Fruit fly (Drosophila melanogaster) whole organism, prepupa: ENCODE results near the gene CG5808.

Experiments used
- Blimp-1 ChIP-seq: fragments of 200-800 bp; sonication (Bioruptor generic); optimal IDR thresholded peaks from 3 replicates; lab custom pipeline; 2017; ENCODE audit warnings: missing biosample characterization, missing genetic modification characterization, mild to moderate bottlenecking, moderate library complexity, missing genetic modification reagents
- CG10631 ChIP-seq: fragments of 200-800 bp; sonication (Bioruptor generic); optimal IDR thresholded peaks from 2 replicates; lab custom pipeline; 2016; ENCODE audit warnings: missing biosample characterization, missing genetic modification characterization
- CG11762 ChIP-seq: fragments of 200-800 bp; sonication (Bioruptor generic); optimal IDR thresholded peaks from 3 replicates; lab custom pipeline; 2016; ENCODE audit warnings: missing biosample characterization, missing genetic modification characterization; ENCODE audit not compliant: insufficient read depth
- CG11902 ChIP-seq: fragments of 200-800 bp; sonication (Bioruptor generic); optimal IDR thresholded peaks from 3 replicates; lab custom pipeline; 2016; ENCODE audit warnings: missing biosample characterization, missing genetic modification characterization
- CG15336 ChIP-seq: fragments of 200-800 bp; sonication (Bioruptor generic); IDR thresholded peaks from 2 replicates; pipeline ENCODE4 v1.3.6; 2022; ENCODE audit warnings: missing biosample characterization, missing genetic modification characterization
- CG1621 ChIP-seq: fragments of 200-800 bp; sonication (Bioruptor generic); optimal IDR thresholded peaks from 3 replicates; lab custom pipeline; 2018; ENCODE audit warnings: missing biosample characterization, mild to moderate bottlenecking, missing genetic modification characterization
- CG3032 ChIP-seq: fragments of 200-800 bp; optimal IDR thresholded peaks from 2 replicates; lab custom pipeline; 2019; ENCODE audit warnings: missing biosample characterization, mild to moderate bottlenecking, missing genetic modification characterization, moderate library complexity
- CG32006 ChIP-seq: fragments of 200-800 bp; sonication (Bioruptor generic); optimal IDR thresholded peaks from 3 replicates; lab custom pipeline; 2017; ENCODE audit warnings: missing biosample characterization, mild to moderate bottlenecking, missing genetic modification characterization
- CG34406 ChIP-seq: fragments of 200-800 bp; sonication (Bioruptor generic); optimal IDR thresholded peaks from 3 replicates; lab custom pipeline; 2016; ENCODE audit warnings: missing biosample characterization, missing genetic modification characterization
- CG3919 ChIP-seq: fragments of 200-800 bp; sonication (Bioruptor generic); optimal IDR thresholded peaks from 3 replicates; lab custom pipeline; 2016; ENCODE audit warnings: missing biosample characterization, missing genetic modification characterization
- CG4318 ChIP-seq: fragments of 200-800 bp; sonication (Bioruptor generic); optimal IDR thresholded peaks from 3 replicates; lab custom pipeline; 2017; ENCODE audit warnings: missing biosample characterization, mild to moderate bottlenecking, missing genetic modification characterization
- CG6163 ChIP-seq: fragments of 200-800 bp; sonication (Bioruptor generic); IDR thresholded peaks from 3 replicates; pipeline ENCODE4 v1.3.6; 2022; ENCODE audit warnings: missing biosample characterization, missing genetic modification characterization
- CG6276 ChIP-seq: fragments of 200-800 bp; sonication (Bioruptor generic); optimal IDR thresholded peaks from 2 replicates; lab custom pipeline; 2017; ENCODE audit warnings: missing biosample characterization, mild to moderate bottlenecking, missing genetic modification characterization
- CG6792 ChIP-seq: fragments of 200-800 bp; sonication (Bioruptor generic); optimal IDR thresholded peaks from 3 replicates; lab custom pipeline; 2016; ENCODE audit warnings: missing biosample characterization, missing genetic modification characterization
- CG6808 ChIP-seq: fragments of 200-800 bp; sonication (Bioruptor generic); optimal IDR thresholded peaks from 3 replicates; lab custom pipeline; 2017; ENCODE audit warnings: missing biosample characterization, missing genetic modification characterization, mild to moderate bottlenecking, moderate library complexity, missing genetic modification reagents
- CG8119 ChIP-seq: fragments of 200-800 bp; sonication (Bioruptor generic); IDR thresholded peaks from 3 replicates; pipeline ENCODE4 v1.3.6; 2022; ENCODE audit warnings: missing biosample characterization, missing genetic modification characterization
- CG8319 ChIP-seq: fragments of 200-800 bp; sonication (Bioruptor generic); optimal IDR thresholded peaks from 3 replicates; lab custom pipeline; 2016; ENCODE audit warnings: missing biosample characterization, missing genetic modification characterization
- CG8632 ChIP-seq: fragments of 200-800 bp; sonication (Bioruptor generic); optimal IDR thresholded peaks from 3 replicates; lab custom pipeline; 2016; ENCODE audit warnings: missing biosample characterization, missing genetic modification characterization
- Eip75B ChIP-seq: fragments of 200-800 bp; sonication (Bioruptor generic); optimal IDR thresholded peaks from 3 replicates; lab custom pipeline; 2016; ENCODE audit warnings: missing biosample characterization, missing genetic modification characterization
- Eip78C ChIP-seq: fragments of 200-800 bp; sonication (Bioruptor generic); peaks from one replicate; lab custom pipeline; 2016; ENCODE audit warnings: missing biosample characterization, missing genetic modification characterization
- Eip93F ChIP-seq: fragments of 200-800 bp; sonication (Bioruptor generic); optimal IDR thresholded peaks from 2 replicates; lab custom pipeline; 2016; ENCODE audit warnings: missing biosample characterization, mild to moderate bottlenecking, missing genetic modification characterization
- Ets96B ChIP-seq: fragments of 200-800 bp; optimal IDR thresholded peaks from 2 replicates; lab custom pipeline; 2019; ENCODE audit warnings: missing biosample characterization, mild to moderate bottlenecking, missing genetic modification characterization, moderate library complexity
- Gug ChIP-seq: fragments of 200-800 bp; sonication (Bioruptor generic); IDR thresholded peaks from 2 replicates; pipeline ENCODE4 v1.3.6; 2022; ENCODE audit warnings: missing biosample characterization, missing genetic modification characterization
- Hr39 ChIP-seq: fragments of 200-800 bp; sonication (Bioruptor generic); optimal IDR thresholded peaks from 2 replicates; lab custom pipeline; 2016; ENCODE audit warnings: missing biosample characterization, missing genetic modification characterization
- Hr4 ChIP-seq: fragments of 200-800 bp; sonication (Bioruptor generic); optimal IDR thresholded peaks from 3 replicates; lab custom pipeline; 2016; ENCODE audit warnings: missing biosample characterization, missing genetic modification characterization
- Lpt ChIP-seq: fragments of 200-800 bp; sonication (Bioruptor generic); optimal IDR thresholded peaks from 3 replicates; lab custom pipeline; 2016; ENCODE audit warnings: missing biosample characterization, missing genetic modification characterization
- Met ChIP-seq: fragments of 200-800 bp; sonication (Bioruptor generic); optimal IDR thresholded peaks from 3 replicates; lab custom pipeline; 2016; ENCODE audit warnings: missing biosample characterization, missing genetic modification characterization
- Smox ChIP-seq: fragments of 200-800 bp; sonication (Bioruptor generic); optimal IDR thresholded peaks from 3 replicates; lab custom pipeline; 2016; ENCODE audit warnings: missing biosample characterization, missing genetic modification characterization
- Sox102F ChIP-seq: fragments of 200-800 bp; sonication (Bioruptor generic); optimal IDR thresholded peaks from 2 replicates; lab custom pipeline; 2016; ENCODE audit warnings: missing biosample characterization, mild to moderate bottlenecking, missing genetic modification characterization
- acj6 ChIP-seq: fragments of 200-800 bp; sonication (Bioruptor generic); optimal IDR thresholded peaks from 3 replicates; lab custom pipeline; 2016; ENCODE audit warnings: missing biosample characterization, missing genetic modification characterization
- cyc ChIP-seq: fragments of 200-800 bp; sonication (Bioruptor generic); optimal IDR thresholded peaks from 3 replicates; lab custom pipeline; 2016; ENCODE audit warnings: missing biosample characterization, missing genetic modification characterization
- dac ChIP-seq: fragments of 200-800 bp; sonication (Bioruptor generic); optimal IDR thresholded peaks from 2 replicates; lab custom pipeline; 2017; ENCODE audit warnings: missing biosample characterization, mild to moderate bottlenecking, missing genetic modification characterization
- eg ChIP-seq: fragments of 200-800 bp; sonication (Bioruptor generic); IDR thresholded peaks from 3 replicates; pipeline ENCODE4 v1.3.6; 2022; ENCODE audit warnings: missing biosample characterization, missing genetic modification characterization
- fkh ChIP-seq: fragments of 200-800 bp; sonication (Bioruptor generic); optimal IDR thresholded peaks from 3 replicates; lab custom pipeline; 2017; ENCODE audit warnings: missing biosample characterization, mild to moderate bottlenecking, missing genetic modification characterization, moderate library complexity
- lz ChIP-seq: fragments of 200-800 bp; sonication (Bioruptor generic); optimal IDR thresholded peaks from 3 replicates; lab custom pipeline; 2016; ENCODE audit warnings: missing biosample characterization, missing genetic modification characterization
- pdm3 ChIP-seq: fragments of 200-800 bp; sonication (Bioruptor generic); optimal IDR thresholded peaks from 3 replicates; lab custom pipeline; 2016; ENCODE audit warnings: missing biosample characterization, missing genetic modification characterization
- spab ChIP-seq: fragments of 200-800 bp; sonication (Bioruptor generic); optimal IDR thresholded peaks from 2 replicates; lab custom pipeline; 2017; ENCODE audit warnings: missing biosample characterization, mild to moderate bottlenecking, missing genetic modification characterization, missing genetic modification reagents
- ss ChIP-seq, 2 experiments: fragments of 200-800 bp; sonication (Bioruptor generic); optimal IDR thresholded peaks; 2 replicates in 1 of 2; 3 replicates in 1 of 2; lab custom pipeline; 2017 to 2018; ENCODE audit warnings: mild to moderate bottlenecking in 2 of 2, missing biosample characterization in 2 of 2, missing genetic modification characterization in 2 of 2, moderate library complexity in 1 of 2
- svp ChIP-seq: fragments of 200-800 bp; sonication (Bioruptor generic); peaks from one replicate; lab custom pipeline; 2016; ENCODE audit warnings: missing biosample characterization, missing genetic modification characterization
- topi ChIP-seq: fragments of 200-800 bp; sonication (Bioruptor generic); optimal IDR thresholded peaks from 3 replicates; lab custom pipeline; 2016; ENCODE audit warnings: missing biosample characterization, missing genetic modification characterization
- vri ChIP-seq: fragments of 200-800 bp; sonication (Bioruptor generic); optimal IDR thresholded peaks from 3 replicates; lab custom pipeline; 2016; ENCODE audit warnings: missing biosample characterization, mild to moderate bottlenecking, missing genetic modification characterization

The CG5808 gene

DNA sequence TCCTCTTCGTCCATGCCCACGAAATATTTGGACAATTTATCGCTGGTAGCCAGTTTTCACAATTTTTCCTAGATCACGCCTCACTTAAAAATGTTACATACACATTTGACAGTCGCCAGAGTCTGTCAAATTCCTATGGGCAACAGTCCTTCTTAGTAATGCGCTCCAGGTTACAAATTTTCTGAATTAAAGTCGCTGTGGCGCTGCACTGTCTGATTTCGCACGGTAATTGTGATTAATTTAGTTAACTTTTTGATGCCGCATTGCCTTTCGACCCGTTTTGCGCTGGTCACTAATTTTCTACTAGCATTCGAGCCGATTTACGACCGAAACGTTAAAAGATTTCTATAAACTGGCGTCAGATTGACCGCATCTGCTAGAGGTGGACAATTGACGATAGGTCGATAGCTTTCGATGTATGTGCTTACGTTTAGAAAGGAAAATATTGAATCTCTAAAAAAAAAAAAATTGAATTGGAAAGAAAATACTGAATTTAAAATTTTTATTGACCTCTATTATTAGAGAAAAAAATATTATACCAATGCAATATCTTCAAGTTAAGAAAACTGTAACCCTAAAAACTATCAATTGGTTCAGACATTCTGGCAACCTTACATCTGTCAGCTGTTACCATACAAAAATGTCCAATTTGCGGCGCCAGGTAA, 3.0 kb downstream of the CG5808 start, which contains the start of the genes lili and CG34150 (continued):
- TF ChIP-seq Blimp-1 (GFP tag; lab: Kevin White, UChicago) (no peak), CG15336 (GFP tag; lab: Robert Waterston, UW) (peak; percentile 32; the same call in 1 of the 2 replicates), lz (GFP tag; lab: Kevin White, UChicago) (peak; percentile 69), CG11902 (peak; percentile 28), cyc (GFP tag; lab: Kevin White, UChicago) (peak; percentile 74)
- TF ChIP-seq, all 60 proteins: peak for 24

DNA sequence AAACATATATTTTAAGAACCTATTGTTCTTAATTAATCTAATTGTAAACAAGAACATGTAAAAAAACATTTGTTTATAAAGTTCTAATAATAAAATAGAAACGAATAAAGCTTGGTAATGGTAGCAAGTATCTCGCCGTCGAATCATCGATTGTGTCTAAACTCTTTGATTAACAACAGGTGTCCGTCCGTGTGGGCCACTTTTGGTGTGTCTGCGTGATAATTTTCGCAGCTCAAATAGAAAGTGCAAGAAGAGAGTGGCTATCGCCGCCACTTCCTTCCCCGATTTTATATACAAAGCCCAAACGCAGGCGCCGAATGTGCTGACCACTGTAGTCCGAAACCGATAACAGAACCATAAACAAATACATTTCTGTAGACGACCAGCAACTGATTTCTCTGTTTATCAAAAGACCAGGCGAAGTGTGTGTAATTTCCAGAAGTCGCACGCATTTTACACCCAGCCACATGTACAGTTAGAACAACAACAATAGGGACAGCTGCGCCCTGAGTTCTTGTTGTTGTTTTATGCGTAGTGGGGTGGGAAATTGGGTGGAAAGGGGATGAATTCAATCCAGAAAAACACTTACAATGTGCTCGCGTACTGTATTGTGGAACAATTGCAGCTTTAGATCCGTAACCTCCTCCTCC, 3.7 kb downstream of the CG5808 start:
- TF ChIP-seq fkh (GFP tag; lab: Kevin White, UChicago) = peak; percentile 55
- no peak for TF ChIP-seq CG4318
- TF ChIP-seq Sox102F (GFP tag; lab: Kevin White, UChicago) = no peak
- TF ChIP-seq Eip75B (GFP tag; lab: Kevin White, UChicago) = no peak
- no peak for TF ChIP-seq CG34406 (GFP tag; lab: Kevin White, UChicago)
- TF ChIP-seq Gug = no peak
- TF ChIP-seq CG10631 (GFP tag; lab: Kevin White, UChicago) = no peak
- TF ChIP-seq CG6792 (GFP tag; lab: Kevin White, UChicago) = no peak
- no peak for TF ChIP-seq Hr4 (GFP tag; lab: Kevin White, UChicago)
- TF ChIP-seq CG6163 (GFP tag; lab: Robert Waterston, UW) = 0 out of 3 replicates have a peak, but pooled peaks have one; percentile 10
- no peak for TF ChIP-seq eg (GFP tag; lab: Robert Waterston, UW)
- no peak for TF ChIP-seq Lpt (GFP tag; lab: Kevin White, UChicago)
- no peak for TF ChIP-seq dac (GFP tag; lab: Kevin White, UChicago)
- no peak for TF ChIP-seq CG8319 (GFP tag; lab: Kevin White, UChicago)
- TF ChIP-seq CG32006 (GFP tag; lab: Kevin White, UChicago) = no peak
- TF ChIP-seq CG6276 = no peak
- TF ChIP-seq CG8632 = no peak
- TF ChIP-seq Eip78C (GFP tag; lab: Kevin White, UChicago) = peak; percentile 49

- TF ChIP-seq CG6808 (GFP tag; lab: Kevin White, UChicago) (no peak), Hr39 (GFP tag; lab: Kevin White, UChicago) (no peak), acj6 (GFP tag; lab: Kevin White, UChicago) (no peak), CG1621 (tag; lab: Kevin White, UChicago) (no peak), Met (no peak), topi (GFP tag; lab: Kevin White, UChicago) (no peak), spab (GFP tag; lab: Kevin White, UChicago) (no peak), ss (GFP tag; optimal IDR thresholded peaks at IDR 0.05; lab: Kevin White, UChicago) (no peak), CG8319 (GFP tag; lab: Kevin White, UChicago) (no peak), Gug (no peak), svp (GFP tag; lab: Kevin White, UChicago) (no peak), CG15336 (GFP tag; lab: Robert Waterston, UW) (no peak)
Measured at dm6 chr3R:24812394-24812793, 4.4 kb downstream of the CG5808 start.

DNA sequence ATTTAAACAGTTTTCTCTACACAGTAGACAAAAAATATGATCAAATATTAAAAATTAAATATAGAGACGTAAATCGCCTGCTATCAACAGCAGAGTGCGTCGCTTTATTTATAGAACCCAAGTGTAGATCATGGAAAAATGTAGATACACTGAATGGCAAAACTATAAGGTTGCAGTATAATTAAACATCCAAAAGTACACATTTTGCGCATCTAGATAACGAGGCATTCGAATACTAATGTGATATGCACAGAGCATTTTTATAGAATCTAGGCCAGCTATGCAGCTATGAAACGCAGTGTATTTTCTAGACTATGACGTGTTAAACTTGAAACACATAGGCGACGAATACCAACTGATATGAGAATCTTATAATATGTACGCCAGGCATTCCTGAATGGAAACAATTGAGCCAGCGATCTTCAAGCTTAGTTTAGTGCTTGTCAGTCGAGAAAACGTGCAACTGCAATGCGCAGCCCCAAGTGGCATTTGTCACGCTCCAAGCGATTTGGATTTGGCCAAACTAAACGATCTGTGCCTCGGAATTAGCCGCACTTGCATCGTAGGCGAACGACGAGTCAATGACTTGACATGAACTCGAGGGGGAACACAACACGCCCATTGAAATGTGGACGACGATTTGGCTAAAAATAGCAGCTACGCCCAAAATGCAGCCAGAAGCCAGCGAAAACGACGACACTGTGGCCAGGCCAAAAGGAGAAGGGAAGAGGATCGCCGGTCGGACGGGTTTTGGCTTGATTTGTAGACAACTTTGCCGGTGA, 5.8 kb downstream of the CG5808 start:
- TF ChIP-seq Hr39 (GFP tag; lab: Kevin White, UChicago) = peak; percentile 88
- TF ChIP-seq Hr4 (GFP tag; lab: Kevin White, UChicago) = peak; percentile 93
- TF ChIP-seq CG11762 (GFP tag; lab: Kevin White, UChicago) = peak; percentile 84
- TF ChIP-seq acj6 (GFP tag; lab: Kevin White, UChicago) = peak; percentile 89
- peak; percentile 99 for TF ChIP-seq Ets96B (tag; lab: Kevin White, UChicago)
- peak; percentile 85 for TF ChIP-seq CG6276
- TF ChIP-seq Smox (GFP tag; lab: Kevin White, UChicago) = no peak
- TF ChIP-seq CG3919 (GFP tag; lab: Kevin White, UChicago) = peak; percentile 91
- peak; percentile 90 for TF ChIP-seq pdm3 (GFP tag; lab: Kevin White, UChicago)
- TF ChIP-seq Eip93F (GFP tag; lab: Kevin White, UChicago) = no peak
- peak; percentile 85 for TF ChIP-seq CG3032 (tag; lab: Kevin White, UChicago)
- peak; percentile 96 for TF ChIP-seq CG32006 (GFP tag; lab: Kevin White, UChicago)
- TF ChIP-seq cyc (GFP tag; lab: Kevin White, UChicago) = no peak
- peak; percentile 92 for TF ChIP-seq CG8119
- TF ChIP-seq CG8632 = peak; percentile 74
- peak; percentile 65 for TF ChIP-seq CG8319 (GFP tag; lab: Kevin White, UChicago)
- peak; percentile 87 for TF ChIP-seq vri
- peak; percentile 92 for TF ChIP-seq CG10631 (GFP tag; lab: Kevin White, UChicago)
- TF ChIP-seq Gug = peak; percentile 95
- TF ChIP-seq topi (GFP tag; lab: Kevin White, UChicago) = peak; percentile 83
